Worm (Caenorhabditis elegans) whole organism, early embryonic: Measurements from ENCODE around the gene egl-43.

Experiments
- F13C5.2 ChIP-seq: sonication (generic microtip); optimal IDR thresholded peaks from 2 replicates; lab custom pipeline; 2017; ENCODE audit warnings: mild to moderate bottlenecking, missing genetic modification characterization, inconsistent platforms, missing compliant biosample characterization
- ama-1 ChIP-seq: fragments of 150-350 bp; optimal IDR thresholded peaks from 2 replicates; lab custom pipeline; 2014
- ceh-13 ChIP-seq: fragments of 200-800 bp; sonication (Bioruptor generic); optimal IDR thresholded peaks from 2 replicates; lab custom pipeline; 2018; ENCODE audit warnings: mild to moderate bottlenecking, missing genetic modification characterization, missing compliant biosample characterization
- hnd-1 ChIP-seq: sonication (generic microtip); optimal IDR thresholded peaks from 2 replicates; lab custom pipeline; 2016; ENCODE audit warnings: missing genetic modification characterization, missing compliant biosample characterization
- sea-1 ChIP-seq: fragments of 200-800 bp; sonication (Bioruptor generic); conservative IDR thresholded peaks from 2 replicates; pipeline ENCODE4 v1.3.6; 2022; ENCODE audit warnings: missing genetic modification characterization, missing compliant biosample characterization

DNA sequence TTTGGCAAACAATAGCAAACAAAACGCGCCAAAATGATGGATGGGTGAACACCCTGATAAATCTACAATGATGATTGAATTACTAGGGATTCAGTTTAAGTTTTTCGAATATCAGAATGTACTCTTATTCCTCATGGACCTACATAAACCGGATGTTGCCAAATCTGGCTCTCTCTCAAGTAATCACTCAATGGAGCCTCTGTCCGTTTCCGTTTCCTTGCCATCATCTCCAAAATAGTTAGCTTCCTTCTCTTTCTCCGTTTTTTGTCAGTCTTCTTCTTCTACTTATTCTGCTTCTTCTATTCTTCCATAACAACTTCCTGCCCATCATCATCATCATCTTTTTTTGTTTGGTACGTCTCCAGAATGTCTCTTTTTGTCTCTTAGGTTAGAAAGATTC lies 10.3 kb downstream of the egl-43 start:
- TF ChIP-seq F13C5.2 = no peak
- TF ChIP-seq sea-1 (GFP tag; lab: Robert Waterston, UW) = no peak
- no peak for TF ChIP-seq hnd-1
- TF ChIP-seq ceh-13 = no peak
- no peak for TF ChIP-seq ama-1
